Worm (Caenorhabditis elegans): ENCODE data around the gene trm-2A.

- TF ChIP-seq ZK185.1 (tag; optimal IDR thresholded peaks at IDR 0.05; ENCODE audit: poor library complexity, severe bottlenecking) (no peak), ztf-18 (tag; optimal IDR thresholded peaks at IDR 0.05) (no peak)
These were observed 1.3 kb upstream of the trm-2A start, which contains the start of gene fmo-5 for ce11 chrV:903460-903859.

All from whole organism, young adult.